Fruit fly (Drosophila melanogaster) whole organism, adult: ENCODE measurements around the gene Axn.

Source experiments
- CG1620 ChIP-seq: fragments of 200-800 bp; sonication (Bioruptor generic); optimal IDR thresholded peaks from 2 replicates; lab custom pipeline; 2016; ENCODE audit warnings: missing biosample characterization, missing genetic modification characterization
- CG33017 ChIP-seq: fragments of 200-800 bp; sonication (Bioruptor generic); optimal IDR thresholded peaks from 2 replicates; lab custom pipeline; 2018; ENCODE audit warnings: missing biosample characterization, mild to moderate bottlenecking, missing genetic modification characterization, moderate library complexity
- CG5204 ChIP-seq: fragments of 200-800 bp; sonication (Bioruptor generic); optimal IDR thresholded peaks from 2 replicates; lab custom pipeline; 2016; ENCODE audit warnings: missing biosample characterization, missing genetic modification characterization
- Clk ChIP-seq: fragments of 200-800 bp; sonication (Bioruptor generic); optimal IDR thresholded peaks from 2 replicates; lab custom pipeline; 2017; ENCODE audit warnings: missing biosample characterization, missing genetic modification characterization
- kay ChIP-seq: fragments of 200-800 bp; sonication (Bioruptor generic); peaks from one replicate; lab custom pipeline; 2016; ENCODE audit warnings: missing biosample characterization, missing genetic modification characterization, borderline replicate concordance
- ovo ChIP-seq: fragments of 200-800 bp; sonication (Bioruptor generic); optimal IDR thresholded peaks from 2 replicates; lab custom pipeline; 2016; ENCODE audit warnings: missing biosample characterization, missing genetic modification characterization
- pad ChIP-seq: fragments of 200-800 bp; sonication (Bioruptor generic); optimal IDR thresholded peaks from 3 replicates; lab custom pipeline; 2017; ENCODE audit warnings: missing biosample characterization, missing genetic modification characterization, mild to moderate bottlenecking, moderate library complexity, missing genetic modification reagents

- no peak for TF ChIP-seq kay (GFP tag; lab: Kevin White, UChicago)
- no peak for TF ChIP-seq CG1620
- TF ChIP-seq Clk = no peak
- no peak for TF ChIP-seq pad
- no peak for TF ChIP-seq CG5204
- TF ChIP-seq CG33017 (tag; lab: Kevin White, UChicago) = no peak
- TF ChIP-seq ovo (GFP tag; lab: Kevin White, UChicago) = no peak
Measured at dm6 chr3R:30063704-30064103, 41.1 kb downstream of the Axn start.
